Worm (Caenorhabditis elegans): ENCODE data around the gene C47D12.4.

Gene C47D12.4

ce11 chrII:11700635-11701034 lies 19.1 kb downstream of the C47D12.4 start:
- no peak for TF ChIP-seq unc-62 (GFP tag; optimal IDR thresholded peaks at IDR 0.05)

ce11 chrII:11705787-11706186 lies 24.2 kb downstream of the C47D12.4 start, which contains the start of gene VF13D12L.3:
Gene VF13D12L.3, plus strand, starts transcription at chrII:11706009.
- TF ChIP-seq unc-62 (GFP tag; optimal IDR thresholded peaks at IDR 0.05) = no peak

ce11 chrII:11709464-11709863 lies 27.9 kb downstream of the C47D12.4 start, which contains the start of gene fcmt-1:
Gene fcmt-1, minus strand, starts transcription at chrII:11709564.
- no peak for TF ChIP-seq unc-62 (GFP tag; optimal IDR thresholded peaks at IDR 0.05)

DNA sequence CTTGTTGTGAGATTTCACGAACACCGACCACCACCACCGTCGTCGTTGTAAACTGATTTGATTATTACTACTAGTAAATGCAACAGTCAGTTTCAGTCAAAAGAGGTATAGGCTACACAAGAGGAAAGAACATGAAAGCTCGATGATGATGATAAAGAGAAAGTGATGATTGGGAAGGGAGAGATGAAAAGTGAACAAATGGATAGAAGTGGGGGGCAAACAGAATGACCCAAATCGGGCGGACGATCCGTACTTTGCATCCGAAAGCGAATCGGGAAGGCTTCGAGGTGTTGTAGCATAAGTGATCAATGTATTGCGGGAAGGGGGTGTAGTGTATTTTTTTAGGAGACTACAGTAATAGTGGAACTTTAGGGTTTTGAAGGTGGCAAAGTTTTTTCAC lies 29.2 kb downstream of the C47D12.4 start:
- TF ChIP-seq unc-62 (GFP tag; optimal IDR thresholded peaks at IDR 0.05) = no peak

- no peak for TF ChIP-seq unc-62 (GFP tag; optimal IDR thresholded peaks at IDR 0.05)
Observed at ce11 chrII:11713569-11713968, 32.0 kb downstream of the C47D12.4 start, which contains the start of gene F13D12.10. Gene F13D12.10, plus strand, starts transcription at chrII:11713799.

ce11 chrII:11714728-11715127 lies 33.2 kb downstream of the C47D12.4 start:
- TF ChIP-seq unc-62 (GFP tag; optimal IDR thresholded peaks at IDR 0.05) = no peak

DNA sequence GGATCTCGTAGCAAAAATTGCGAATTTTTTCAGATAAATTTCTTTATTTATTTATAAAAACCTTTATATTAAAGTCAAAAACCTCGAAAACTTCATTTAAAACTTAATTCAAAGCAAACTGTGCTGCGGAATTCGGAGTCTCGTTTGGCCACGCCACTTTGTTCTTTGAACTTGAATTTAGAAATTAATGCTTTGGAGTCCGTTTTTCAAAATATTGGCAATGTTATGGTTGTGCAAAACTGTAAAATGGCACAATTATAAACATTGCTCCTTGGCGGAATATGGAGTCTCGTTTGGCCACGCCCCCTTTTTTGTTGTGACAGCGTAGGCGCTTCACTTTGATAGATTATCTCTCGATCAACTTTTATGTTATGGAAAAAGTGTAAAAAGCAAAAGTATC lies 38.0 kb downstream of the C47D12.4 start:
- TF ChIP-seq unc-62 (GFP tag; optimal IDR thresholded peaks at IDR 0.05) = no peak

DNA sequence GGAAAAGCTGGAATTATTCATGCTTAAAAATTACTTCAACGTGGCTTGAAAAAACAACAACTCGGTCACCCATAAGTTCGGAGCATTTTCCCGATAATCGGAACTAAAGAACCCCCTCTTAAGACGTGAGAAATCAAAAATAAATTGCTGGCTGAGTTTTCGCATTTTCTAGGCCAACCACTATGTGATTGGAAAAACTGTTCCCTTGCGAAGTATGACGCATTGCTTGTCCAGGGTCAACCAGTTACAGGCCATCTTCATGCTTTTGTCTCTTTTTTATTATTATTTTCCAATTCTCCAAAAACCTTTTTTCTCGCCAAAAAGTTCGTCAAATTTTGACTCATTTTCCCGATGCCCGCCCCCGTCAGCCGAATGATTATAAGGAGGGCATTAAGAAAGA lies 38.5 kb downstream of the C47D12.4 start, which contains the start of gene F13D12.3:
TSS of gene F13D12.3 (plus strand) at position 301 of the 400 bp plus-strand sequence.
- TF ChIP-seq unc-62 (GFP tag; optimal IDR thresholded peaks at IDR 0.05) = no peak

ce11 chrII:11720819-11721218 lies 39.2 kb downstream of the C47D12.4 start:
- no peak for TF ChIP-seq unc-62 (GFP tag; optimal IDR thresholded peaks at IDR 0.05)

DNA sequence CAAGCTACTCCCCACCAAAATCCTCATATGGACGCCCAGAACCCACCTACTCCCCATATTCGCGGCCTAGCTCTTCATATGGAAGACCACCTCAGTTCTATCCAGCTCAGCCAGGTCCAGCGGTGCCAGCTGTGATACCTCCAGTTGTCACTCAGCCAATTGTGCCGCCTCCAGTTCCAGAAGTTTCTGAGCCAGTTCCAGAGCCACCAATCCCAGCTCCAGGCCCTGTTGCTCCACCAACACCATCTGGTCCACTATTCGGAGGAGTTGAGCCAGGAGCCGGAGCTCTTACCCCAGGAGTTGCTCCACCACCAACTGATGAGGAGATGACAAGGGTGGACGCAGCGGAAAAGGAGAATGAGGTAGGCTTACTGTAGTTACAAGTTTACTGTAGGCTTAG lies 40.0 kb downstream of the C47D12.4 start:
- no peak for TF ChIP-seq unc-62 (GFP tag; optimal IDR thresholded peaks at IDR 0.05)

ce11 chrII:11722164-11722563 lies 40.6 kb downstream of the C47D12.4 start:
- no peak for TF ChIP-seq unc-62 (GFP tag; optimal IDR thresholded peaks at IDR 0.05)

ce11 chrII:11723904-11724303 lies 42.3 kb downstream of the C47D12.4 start, which contains the start of gene ldh-1:
Gene ldh-1, plus strand, starts transcription at chrII:11724204.
- no peak for TF ChIP-seq unc-62 (GFP tag; optimal IDR thresholded peaks at IDR 0.05)

DNA sequence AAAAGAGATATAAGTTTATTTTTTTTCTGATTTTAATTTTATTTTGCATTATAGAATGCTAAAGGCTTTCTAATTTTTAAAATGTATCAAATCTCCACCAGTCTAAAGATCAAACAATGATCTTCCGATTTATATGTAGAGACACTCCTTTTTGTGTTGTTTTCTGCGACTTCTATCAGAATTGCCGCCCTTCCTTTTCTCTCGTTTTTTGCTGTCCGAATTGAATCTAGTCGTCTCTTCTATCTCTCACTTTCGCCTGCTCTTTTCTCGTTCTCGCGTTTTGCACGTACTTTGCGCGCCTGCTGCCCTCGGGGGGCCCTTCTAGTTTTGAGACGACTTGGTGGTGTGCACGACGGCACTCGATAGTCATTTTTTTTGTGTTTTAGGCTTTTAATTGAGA lies 42.8 kb downstream of the C47D12.4 start:
- TF ChIP-seq unc-62 (GFP tag; optimal IDR thresholded peaks at IDR 0.05) = no peak

ce11 chrII:11725615-11726014 lies 44.0 kb downstream of the C47D12.4 start:
- TF ChIP-seq unc-62 (GFP tag; optimal IDR thresholded peaks at IDR 0.05) = no peak

ce11 chrII:11726470-11727106 lies 45.0 kb downstream of the C47D12.4 start, which contains the start of gene F13D12.5:
Gene F13D12.5, plus strand, starts transcription at chrII:11726814.
- TF ChIP-seq unc-62 (GFP tag; optimal IDR thresholded peaks at IDR 0.05) = no peak

DNA sequence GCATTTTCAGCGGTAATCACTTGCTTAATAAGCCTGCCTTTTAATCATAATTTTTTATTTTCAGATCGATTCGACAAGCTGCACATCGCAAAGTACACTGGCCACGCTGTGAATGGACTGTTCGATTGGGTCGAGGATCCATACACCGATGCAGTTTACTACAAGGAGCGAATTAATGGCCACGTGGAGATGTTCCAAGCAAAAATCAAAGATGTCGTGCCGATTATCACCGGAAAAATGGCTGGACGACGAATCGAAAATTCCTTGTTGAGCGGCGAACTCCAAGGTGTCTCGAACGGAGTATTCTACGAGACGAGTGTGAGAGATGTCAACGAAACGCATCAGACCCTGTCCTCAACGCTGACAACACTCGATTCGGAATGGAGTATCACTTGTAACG lies 45.9 kb downstream of the C47D12.4 start:
- TF ChIP-seq unc-62 (GFP tag; optimal IDR thresholded peaks at IDR 0.05) = no peak

DNA sequence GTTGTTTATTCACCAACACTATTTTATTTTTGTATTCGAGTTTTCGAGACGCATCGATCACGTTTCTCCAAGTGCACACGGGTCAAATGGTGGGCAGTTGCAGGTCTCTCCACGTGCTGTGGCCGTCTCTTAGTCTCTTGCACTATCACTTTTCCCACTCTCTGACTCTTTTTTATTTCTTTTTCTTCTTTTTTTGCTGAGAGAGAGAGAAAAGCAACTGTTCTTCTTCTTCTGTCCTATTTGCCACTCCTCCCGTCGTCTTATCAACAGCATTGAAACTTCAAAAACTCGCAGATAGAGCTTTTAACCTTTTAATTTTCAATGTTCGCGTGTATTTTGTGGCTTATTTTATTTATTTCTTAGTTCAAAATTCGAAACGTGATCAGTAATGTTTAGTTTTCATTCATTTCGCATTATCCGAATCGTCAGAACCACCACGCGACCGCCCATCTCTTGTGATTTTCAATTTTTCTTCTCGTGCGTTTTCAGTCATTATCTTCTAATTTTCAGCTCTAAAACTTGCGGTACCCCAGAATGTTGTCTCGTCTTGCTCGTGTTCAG lies 47.1 kb downstream of the C47D12.4 start, which contains the start of gene alh-8:
TSS of gene alh-8 (plus strand) at position 511 of the 561 bp plus-strand sequence.
- TF ChIP-seq unc-62 (GFP tag; optimal IDR thresholded peaks at IDR 0.05) = no peak
